Worm (Caenorhabditis elegans) whole organism, L4 larva: ENCODE measurements around the gene skr-21.

Experiments used
- aly-2 ChIP-seq: sonication (generic microtip); optimal IDR thresholded peaks from 2 replicates; lab custom pipeline; 2018; ENCODE audit warnings: missing biosample characterization, missing genetic modification characterization
- dmd-9 ChIP-seq: fragments of 200-800 bp; sonication (Bioruptor generic); IDR thresholded peaks from 2 replicates; pipeline ENCODE4 v1.3.6; 2022; ENCODE audit warnings: missing genetic modification reagents, missing genetic modification characterization, missing compliant biosample characterization
- lin-39 ChIP-seq: fragments of 150-350 bp; optimal IDR thresholded peaks from 2 replicates; lab custom pipeline; 2014; ENCODE audit warnings: missing biosample characterization, missing genetic modification reagents, missing genetic modification characterization

DNA sequence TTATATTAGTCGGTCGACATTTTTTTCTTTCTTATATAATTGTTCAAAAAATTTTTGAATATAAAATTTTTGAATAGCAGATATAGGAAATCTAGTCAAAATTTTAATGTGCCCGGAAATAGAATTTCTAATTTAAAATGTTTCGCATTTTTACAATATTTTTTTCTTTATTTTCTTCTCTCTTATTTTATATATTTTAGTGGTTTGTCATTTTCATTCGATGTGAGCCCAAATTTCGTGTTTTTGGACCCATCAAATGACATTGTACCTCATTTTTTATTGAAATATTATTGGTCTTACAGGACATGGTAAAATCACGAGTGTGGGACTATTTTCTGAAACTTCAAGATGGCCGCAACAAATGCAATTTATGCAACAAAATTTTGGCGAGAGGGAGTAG lies 35.7 kb upstream of the skr-21 start, which contains the start of gene K09A11.1:
- TF ChIP-seq aly-2, result no peak
- TF ChIP-seq dmd-9 (GFP tag; lab: Robert Waterston, UW), result no peak
- no peak for TF ChIP-seq lin-39
